Worm (Caenorhabditis elegans): ENCODE results near the gene ZC21.8.

ce11 chrIII:8556836-8557385, 37.1 kb upstream of the ZC21.8 start, which contains the start of gene C02D5.2:
- TF ChIP-seq mdl-1 (tag; optimal IDR thresholded peaks at IDR 0.05) (no peak), elt-2 (tag; optimal IDR thresholded peaks at IDR 0.05) (peak; percentile 27), fos-1 (tag; optimal IDR thresholded peaks at IDR 0.05) (no peak), nhr-25 (tag; optimal IDR thresholded peaks at IDR 0.05) (no peak), unc-62 (GFP tag; optimal IDR thresholded peaks at IDR 0.05) (peak; percentile 30), skn-1 (tag; optimal IDR thresholded peaks at IDR 0.05) (peak; percentile 36), fkh-10 (GFP tag; optimal IDR thresholded peaks at IDR 0.05) (no peak)
